Worm (Caenorhabditis elegans): ENCODE data around the gene F53C3.6.

Gene F53C3.6

ce11 chrII:3917985-3918633, 20.2 kb downstream of the F53C3.6 start:
- TF ChIP-seq zfh-2 (GFP tag; conservative IDR thresholded peaks at IDR 0.05) (0 out of 2 replicates have a peak, but pooled peaks have one; percentile 32), egl-44 (GFP tag; IDR thresholded peaks at IDR 0.05) (no peak), aptf-3 (GFP tag; IDR thresholded peaks at IDR 0.05) (no peak), sdz-38 (tag; optimal IDR thresholded peaks at IDR 0.05) (no peak), F39B2.1 (GFP tag; IDR thresholded peaks at IDR 0.05) (no peak), nfyb-1 (GFP tag; IDR thresholded peaks at IDR 0.05) (peak; percentile 89; the same call in 1 of the 2 replicates), lin-54 (GFP tag; optimal IDR thresholded peaks at IDR 0.05) (no peak)

ce11 chrII:3920611-3921010, 22.7 kb downstream of the F53C3.6 start:
- TF ChIP-seq K12H6.12 (tag; optimal IDR thresholded peaks at IDR 0.05) (no peak), F37B4.10 (GFP tag; IDR thresholded peaks at IDR 0.05) (no peak), egrh-3 (GFP tag; IDR thresholded peaks at IDR 0.05) (peak; percentile 11; the same call in 1 of the 2 replicates), fkh-3 (tag; optimal IDR thresholded peaks at IDR 0.05) (no peak), zfh-2 (GFP tag; conservative IDR thresholded peaks at IDR 0.05) (peak; percentile 60)

- no peak for TF ChIP-seq lin-40 (tag; optimal IDR thresholded peaks at IDR 0.05)
- TF ChIP-seq snpc-1.1 (tag; optimal IDR thresholded peaks at IDR 0.05; ENCODE audit: insufficient read depth): no peak
- TF ChIP-seq nfyb-1 (GFP tag; IDR thresholded peaks at IDR 0.05): no peak
- no peak for TF ChIP-seq pbrm-1 (GFP tag; IDR thresholded peaks at IDR 0.05)
- no peak for TF ChIP-seq snpc-3.4 (tag; optimal IDR thresholded peaks at IDR 0.05)
- no peak for TF ChIP-seq ztf-28 (GFP tag; IDR thresholded peaks at IDR 0.05)
- TF ChIP-seq ccch-3 (GFP tag; optimal IDR thresholded peaks at IDR 0.05): no peak
- TF ChIP-seq rpc-1 (optimal IDR thresholded peaks at IDR 0.05): no peak
- TF ChIP-seq rpc-1 (tag; optimal IDR thresholded peaks at IDR 0.05): no peak
- no peak for TF ChIP-seq attf-6 (GFP tag; IDR thresholded peaks at IDR 0.05)
Measured at ce11 chrII:3922696-3923095, 24.8 kb downstream of the F53C3.6 start.

ce11 chrII:3927943-3928393, 30.0 kb downstream of the F53C3.6 start, which contains the start of gene plpp-1.1:
Gene plpp-1.1 (minus strand): TSS chrII:3927993.
- TF ChIP-seq nfyb-1 (GFP tag; IDR thresholded peaks at IDR 0.05) (0 out of 2 replicates have a peak, but pooled peaks have one; percentile 66), aptf-2 (GFP tag; conservative IDR thresholded peaks at IDR 0.05) (no peak), zfh-2 (GFP tag; conservative IDR thresholded peaks at IDR 0.05) (0 out of 2 replicates have a peak, but pooled peaks have one; percentile 9)

- TF ChIP-seq nhr-80 (tag; optimal IDR thresholded peaks at IDR 0.05): peak; percentile 4
- TF ChIP-seq Y79H2A.3 (GFP tag; conservative IDR thresholded peaks at IDR 0.05): no peak
- no peak for TF ChIP-seq F57A8.1 (GFP tag; optimal IDR thresholded peaks at IDR 0.05)
- TF ChIP-seq ceh-27 (GFP tag; optimal IDR thresholded peaks at IDR 0.05): peak; percentile 1
- TF ChIP-seq dpl-1 (GFP tag; optimal IDR thresholded peaks at IDR 0.05): no peak
- no peak for TF ChIP-seq ztf-22 (GFP tag; optimal IDR thresholded peaks at IDR 0.05)
- TF ChIP-seq K12H6.12 (tag; optimal IDR thresholded peaks at IDR 0.05): no peak
- no peak for TF ChIP-seq rcor-1 (GFP tag; IDR thresholded peaks at IDR 0.05)
- no peak for TF ChIP-seq rec-8 (tag; optimal IDR thresholded peaks at IDR 0.05)
- TF ChIP-seq ztf-25 (GFP tag; IDR thresholded peaks at IDR 0.05): no peak
- no peak for TF ChIP-seq attf-3 (GFP tag; conservative IDR thresholded peaks at IDR 0.05)
- TF ChIP-seq let-607 (tag; optimal IDR thresholded peaks at IDR 0.05): no peak
- no peak for TF ChIP-seq egl-44 (GFP tag; IDR thresholded peaks at IDR 0.05)
- no peak for TF ChIP-seq bed-2 (GFP tag; IDR thresholded peaks at IDR 0.05)
- TF ChIP-seq lsy-27 (tag; optimal IDR thresholded peaks at IDR 0.05; ENCODE audit: borderline replicate concordance, insufficient read depth): no peak
- TF ChIP-seq let-526 (GFP tag; IDR thresholded peaks at IDR 0.05): no peak
Measured at ce11 chrII:3929446-3929845, 31.5 kb downstream of the F53C3.6 start.
